Fruit fly (Drosophila melanogaster): ENCODE data around the gene Tbc1d8-9.

The Tbc1d8-9 gene

DNA sequence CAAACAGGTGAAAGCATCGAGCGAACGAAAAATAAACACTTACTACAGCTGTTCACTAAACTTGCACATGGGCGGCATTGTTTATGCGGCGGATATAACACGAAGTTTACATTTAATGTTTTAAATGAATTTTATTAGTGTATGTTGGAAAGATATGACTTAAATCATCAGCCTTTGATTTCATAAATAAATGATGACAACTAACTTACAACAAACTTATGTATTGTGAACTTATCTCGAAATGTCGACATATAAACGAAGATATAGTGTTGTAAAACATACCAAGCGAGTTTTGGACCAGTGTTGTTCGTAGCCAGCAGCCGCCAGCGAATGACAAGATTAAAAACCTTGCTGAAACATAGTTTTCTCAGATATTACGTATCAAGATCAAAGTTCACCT lies 39.1 kb downstream of the Tbc1d8-9 start, which contains the start of the genes CG11309 and CG7632 (continued):
- TF ChIP-seq CG6276 (GFP tag; optimal IDR thresholded peaks at IDR 0.05) = peak; percentile 97
- TF ChIP-seq Sox15 (GFP tag; optimal IDR thresholded peaks at IDR 0.05) = peak; percentile 97
- peak; percentile 97 for TF ChIP-seq Blimp-1 (GFP tag; optimal IDR thresholded peaks at IDR 0.05)
- peak; percentile 99 for TF ChIP-seq vri (GFP tag; optimal IDR thresholded peaks at IDR 0.05)
- peak; percentile 99 for TF ChIP-seq CG15336 (GFP tag; IDR thresholded peaks at IDR 0.05)
- peak; percentile 100 for TF ChIP-seq svp (GFP tag)
- peak; percentile 99 for TF ChIP-seq CG9139 (GFP tag; optimal IDR thresholded peaks at IDR 0.05)
- peak; percentile 99 for TF ChIP-seq salr (GFP tag; optimal IDR thresholded peaks at IDR 0.05)
- TF ChIP-seq OdsH (GFP tag; optimal IDR thresholded peaks at IDR 0.05) = peak; percentile 99
- peak; percentile 100 for TF ChIP-seq CG34406 (GFP tag; optimal IDR thresholded peaks at IDR 0.05)
- peak; percentile 99 for TF ChIP-seq pdm3 (GFP tag; optimal IDR thresholded peaks at IDR 0.05)
- TF ChIP-seq esn (GFP tag; optimal IDR thresholded peaks at IDR 0.05) = peak; percentile 100
- TF ChIP-seq CG6854 (GFP tag; optimal IDR thresholded peaks at IDR 0.05) = peak; percentile 99
- TF ChIP-seq eg (GFP tag; IDR thresholded peaks at IDR 0.05) = peak; percentile 99
- TF ChIP-seq topi (GFP tag; optimal IDR thresholded peaks at IDR 0.05) = peak; percentile 99
- peak; percentile 99 for TF ChIP-seq CG32006 (GFP tag; optimal IDR thresholded peaks at IDR 0.05)
- TF ChIP-seq Met (GFP tag; optimal IDR thresholded peaks at IDR 0.05) = peak; percentile 99
- TF ChIP-seq Hr38 (GFP tag; optimal IDR thresholded peaks at IDR 0.05) = peak; percentile 78
- peak; percentile 98 for TF ChIP-seq Hr39 (GFP tag; optimal IDR thresholded peaks at IDR 0.05)
- peak; percentile 99 for TF ChIP-seq Hr4 (GFP tag; optimal IDR thresholded peaks at IDR 0.05)
- TF ChIP-seq CG11762 (GFP tag; optimal IDR thresholded peaks at IDR 0.05; ENCODE audit: insufficient read depth) = peak; percentile 99
- peak; percentile 99 for TF ChIP-seq CG6808 (GFP tag; optimal IDR thresholded peaks at IDR 0.05)
- peak; percentile 98 for TF ChIP-seq CG11294 (GFP tag; IDR thresholded peaks at IDR 0.05)
- TF ChIP-seq fkh (GFP tag; optimal IDR thresholded peaks at IDR 0.05) = peak; percentile 97

DNA sequence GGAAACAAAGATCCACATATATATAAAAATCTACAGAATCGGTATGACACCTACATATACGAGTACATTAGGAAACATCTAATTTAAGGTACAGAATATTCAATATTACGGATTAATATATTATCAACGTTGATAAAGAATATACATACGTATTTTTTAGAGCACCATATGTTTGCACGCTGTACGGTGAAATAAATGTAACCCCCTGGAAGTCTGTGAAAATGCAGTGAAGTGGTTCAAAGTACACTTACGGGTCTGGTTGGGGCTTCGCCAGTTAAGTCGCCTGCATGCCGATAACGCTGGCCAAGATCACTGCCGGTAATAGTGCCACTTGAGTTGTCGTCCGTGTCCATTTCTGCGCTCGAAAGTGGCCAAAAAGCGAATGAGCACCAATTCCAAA lies 39.9 kb downstream of the Tbc1d8-9 start:
- TF ChIP-seq CG6276 (GFP tag; optimal IDR thresholded peaks at IDR 0.05) = no peak

DNA sequence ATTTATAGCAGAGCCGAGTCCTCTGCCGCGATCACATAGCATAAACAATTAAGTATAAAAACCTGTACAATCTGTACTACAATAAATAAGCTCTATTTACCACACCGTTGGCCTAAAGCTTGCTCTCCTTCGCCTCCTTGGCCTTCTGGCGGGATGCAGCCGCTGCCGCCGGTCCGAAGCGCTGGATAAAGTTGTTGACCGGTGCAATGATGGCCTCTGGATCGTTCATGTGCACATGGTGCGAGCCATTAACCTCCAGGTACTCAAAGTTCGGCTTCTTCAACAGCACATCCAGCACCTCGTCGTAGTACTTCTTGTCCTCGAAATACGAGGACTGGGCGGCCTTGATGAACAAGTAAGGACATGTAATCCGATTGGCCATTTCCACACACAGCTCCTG lies 41.0 kb downstream of the Tbc1d8-9 start:
- TF ChIP-seq acj6 (GFP tag; optimal IDR thresholded peaks at IDR 0.05) (no peak), ss (GFP tag; optimal IDR thresholded peaks at IDR 0.05) (no peak), OdsH (GFP tag; optimal IDR thresholded peaks at IDR 0.05) (no peak)

DNA sequence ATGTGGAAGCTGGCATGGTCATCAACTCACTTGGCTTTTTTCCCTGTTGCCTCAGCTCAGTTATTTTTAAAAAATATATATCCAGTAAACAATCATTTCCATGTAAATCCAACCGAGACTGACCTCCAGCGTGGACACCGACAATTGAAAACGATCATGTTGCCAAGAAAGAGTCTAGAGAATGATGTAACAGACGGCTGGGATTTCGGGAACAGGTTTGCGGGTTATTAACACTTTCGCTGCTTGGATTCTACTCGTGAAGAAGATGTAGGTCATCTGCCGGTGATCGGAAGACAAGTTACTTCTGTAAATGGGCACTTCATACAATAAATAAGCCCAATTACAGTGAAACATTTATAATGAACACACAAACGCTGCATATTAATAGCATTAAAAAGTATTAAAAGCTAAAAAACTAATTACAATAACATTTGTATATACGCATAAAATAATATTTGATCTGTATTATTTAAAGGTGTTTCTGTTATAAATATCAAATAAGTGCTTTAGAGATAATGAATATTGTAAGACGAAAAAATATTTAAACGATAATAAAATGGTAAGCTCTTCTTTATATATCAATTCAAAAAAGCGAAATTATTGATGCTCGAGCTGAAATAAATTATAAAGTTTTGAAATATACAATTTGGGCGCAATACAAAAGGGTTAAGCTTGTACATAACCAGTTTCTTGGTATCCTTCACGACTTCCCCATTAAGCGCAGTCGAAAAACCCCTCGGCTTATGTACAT lies 41.6 kb downstream of the Tbc1d8-9 start:
- TF ChIP-seq dsx (GFP tag; optimal IDR thresholded peaks at IDR 0.05; ENCODE audit: poor library complexity, severe bottlenecking) = peak; percentile 18
- TF ChIP-seq CG6854 (GFP tag; optimal IDR thresholded peaks at IDR 0.05) = no peak
- no peak for TF ChIP-seq svp (GFP tag)
- TF ChIP-seq CG34406 (GFP tag; optimal IDR thresholded peaks at IDR 0.05) = no peak
- peak; percentile 45 for TF ChIP-seq CG3032 (tag; optimal IDR thresholded peaks at IDR 0.05)
- peak; percentile 85 for TF ChIP-seq Blimp-1 (GFP tag; optimal IDR thresholded peaks at IDR 0.05)
- TF ChIP-seq CG6792 (GFP tag; optimal IDR thresholded peaks at IDR 0.05) = peak; percentile 4
- peak; percentile 18 for TF ChIP-seq pdm3 (GFP tag; optimal IDR thresholded peaks at IDR 0.05)
- no peak for TF ChIP-seq achi (GFP tag; optimal IDR thresholded peaks at IDR 0.05)
- TF ChIP-seq CG6808 (GFP tag; optimal IDR thresholded peaks at IDR 0.05) = peak; percentile 15
- no peak for TF ChIP-seq CG11294 (GFP tag; IDR thresholded peaks at IDR 0.05)
- peak; percentile 18 for TF ChIP-seq CG8632 (GFP tag; optimal IDR thresholded peaks at IDR 0.05)
- TF ChIP-seq Ets21C (GFP tag; optimal IDR thresholded peaks at IDR 0.05) = no peak
- TF ChIP-seq CG10669 (GFP tag; optimal IDR thresholded peaks at IDR 0.05) = peak; percentile 3
- TF ChIP-seq CG8319 (GFP tag; optimal IDR thresholded peaks at IDR 0.05) = no peak
- peak; percentile 86 for TF ChIP-seq Eip78C (GFP tag)
- no peak for TF ChIP-seq esn (GFP tag; optimal IDR thresholded peaks at IDR 0.05)
- peak; percentile 38 for TF ChIP-seq Ets96B (tag; optimal IDR thresholded peaks at IDR 0.05)
- no peak for TF ChIP-seq eg (GFP tag; IDR thresholded peaks at IDR 0.05)
- TF ChIP-seq spab (GFP tag; optimal IDR thresholded peaks at IDR 0.05) = no peak
- peak; percentile 31 for TF ChIP-seq CG3919 (GFP tag; optimal IDR thresholded peaks at IDR 0.05)
- no peak for TF ChIP-seq OdsH (GFP tag; optimal IDR thresholded peaks at IDR 0.05)
- TF ChIP-seq fd59A (GFP tag; optimal IDR thresholded peaks at IDR 0.05) = no peak

All from whole organism, prepupa.